Worm (Caenorhabditis elegans): ENCODE data around the gene wee-1.1.

The wee-1.1 gene

DNA sequence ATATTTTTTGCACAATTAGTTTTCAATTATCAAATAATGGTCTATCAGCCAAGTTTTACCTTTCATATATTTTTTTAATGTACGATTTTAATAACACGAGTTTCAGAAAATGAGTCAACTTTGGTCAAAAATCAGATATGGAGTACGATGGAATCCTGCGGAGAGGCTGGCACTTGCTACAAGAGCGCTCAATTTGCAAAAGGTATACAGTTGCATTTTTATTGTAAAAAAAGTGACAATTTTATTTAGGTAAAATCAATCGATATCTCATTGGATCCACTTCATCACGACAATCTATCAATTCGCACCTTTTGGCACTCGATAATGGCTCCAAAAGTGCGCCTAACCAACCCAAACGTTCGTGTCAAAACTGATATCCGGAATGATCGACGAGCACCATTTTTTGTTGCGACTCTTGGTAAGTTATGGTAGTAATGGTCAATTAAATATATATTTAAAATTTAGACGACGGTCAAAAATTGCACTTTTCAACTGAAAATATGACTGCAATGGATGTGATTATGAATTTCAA is 14.2 kb upstream of the wee-1.1 start, which contains the start of gene mrpl-53:
TSS of gene mrpl-53 (plus strand) at position 107 of the 532 bp plus-strand sequence.
- TF ChIP-seq C08G9.2 (tag; optimal IDR thresholded peaks at IDR 0.05), result no peak
- no peak for TF ChIP-seq pha-2 (tag; optimal IDR thresholded peaks at IDR 0.05)
- no peak for TF ChIP-seq tbx-2 (tag; optimal IDR thresholded peaks at IDR 0.05)
- no peak for TF ChIP-seq npax-4 (tag; optimal IDR thresholded peaks at IDR 0.05)
- TF ChIP-seq elt-2 (tag; optimal IDR thresholded peaks at IDR 0.05), result no peak
- no peak for TF ChIP-seq odd-2 (tag; optimal IDR thresholded peaks at IDR 0.05)
- TF ChIP-seq ceh-30 (tag; optimal IDR thresholded peaks at IDR 0.05), result no peak
- TF ChIP-seq C38D4.7 (GFP tag; optimal IDR thresholded peaks at IDR 0.05), result no peak
- TF ChIP-seq nhr-232 (tag; optimal IDR thresholded peaks at IDR 0.05), result no peak

DNA sequence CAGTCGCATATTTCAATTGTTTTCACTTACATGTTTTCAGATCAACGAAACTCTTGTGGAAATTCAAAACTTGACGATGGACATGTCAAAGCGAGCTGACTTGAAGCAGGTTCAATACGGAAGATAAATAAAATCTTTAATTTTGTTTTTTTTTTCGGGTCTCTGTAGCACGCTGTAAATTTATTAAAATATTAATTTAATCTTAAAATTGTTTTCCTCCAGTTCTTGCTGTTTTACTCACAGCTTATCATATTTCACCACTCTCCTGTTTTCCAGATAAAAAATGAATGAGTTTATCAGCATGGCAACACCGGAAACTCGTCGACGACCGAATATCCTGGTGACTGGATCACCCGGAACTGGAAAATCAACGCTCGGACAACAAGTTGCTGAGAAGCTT is 13.0 kb upstream of the wee-1.1 start, which contains the start of gene E02H1.6:
TSS of gene E02H1.6 (plus strand) at position 301 of the 400 bp plus-strand sequence.
- TF ChIP-seq pha-2 (tag; optimal IDR thresholded peaks at IDR 0.05) (no peak), ceh-18 (tag; optimal IDR thresholded peaks at IDR 0.05) (no peak), ceh-30 (tag; optimal IDR thresholded peaks at IDR 0.05) (no peak), hlh-13 (GFP tag; optimal IDR thresholded peaks at IDR 0.05) (no peak), pag-3 (tag; optimal IDR thresholded peaks at IDR 0.05; ENCODE audit: borderline replicate concordance) (no peak), pax-1 (tag; optimal IDR thresholded peaks at IDR 0.05) (no peak), sox-2 (GFP tag; IDR thresholded peaks at IDR 0.05) (no peak), ztf-16 (tag; optimal IDR thresholded peaks at IDR 0.05) (no peak), syd-9 (tag; optimal IDR thresholded peaks at IDR 0.05) (no peak), ets-4 (tag; optimal IDR thresholded peaks at IDR 0.05) (no peak), tbx-2 (tag; optimal IDR thresholded peaks at IDR 0.05) (no peak), pat-9 (tag; optimal IDR thresholded peaks at IDR 0.05) (no peak), pqm-1 (tag; optimal IDR thresholded peaks at IDR 0.05) (no peak)

DNA sequence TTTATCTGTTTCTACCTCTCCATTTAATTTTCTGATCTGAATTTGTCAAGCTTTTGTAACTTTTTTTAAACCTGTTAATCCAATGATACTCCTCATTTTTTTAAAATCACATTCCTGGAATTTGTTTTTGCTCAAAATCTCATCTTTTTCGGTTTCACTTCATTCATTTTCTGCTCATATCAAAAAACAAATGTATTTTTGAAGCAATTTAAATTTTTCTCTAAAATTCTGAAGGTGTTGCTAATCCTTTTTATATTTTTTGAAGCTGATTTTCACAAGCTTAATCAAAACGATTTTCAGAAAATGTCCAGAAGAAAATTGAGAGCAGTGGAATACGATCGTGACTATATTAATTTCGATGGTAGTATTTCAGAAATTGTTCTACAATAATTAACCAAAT is 11.6 kb upstream of the wee-1.1 start, which contains the start of gene E02H1.5:
TSS of gene E02H1.5 (plus strand) at position 301 of the 400 bp plus-strand sequence.
- TF ChIP-seq pax-1 (tag; optimal IDR thresholded peaks at IDR 0.05) (no peak), pat-9 (tag; optimal IDR thresholded peaks at IDR 0.05) (no peak), tbx-2 (tag; optimal IDR thresholded peaks at IDR 0.05) (no peak), hlh-15 (tag; optimal IDR thresholded peaks at IDR 0.05) (no peak), gmeb-2 (tag; optimal IDR thresholded peaks at IDR 0.05) (no peak), odd-2 (tag; optimal IDR thresholded peaks at IDR 0.05) (no peak), dve-1 (tag; optimal IDR thresholded peaks at IDR 0.05) (no peak), npax-4 (tag; optimal IDR thresholded peaks at IDR 0.05) (no peak), pha-4 (tag; optimal IDR thresholded peaks at IDR 0.05) (no peak), K02D7.2 (tag; optimal IDR thresholded peaks at IDR 0.05) (no peak), Y22D7AL.16 (tag; optimal IDR thresholded peaks at IDR 0.05) (no peak), pros-1 (tag; optimal IDR thresholded peaks at IDR 0.05) (no peak), ceh-30 (tag; optimal IDR thresholded peaks at IDR 0.05) (no peak), fkh-10 (GFP tag; optimal IDR thresholded peaks at IDR 0.05) (no peak), ceh-18 (tag; optimal IDR thresholded peaks at IDR 0.05) (no peak), C08G9.2 (tag; optimal IDR thresholded peaks at IDR 0.05) (no peak), ceh-48 (tag; optimal IDR thresholded peaks at IDR 0.05) (no peak), ceh-31 (tag; optimal IDR thresholded peaks at IDR 0.05) (no peak), che-1 (tag; optimal IDR thresholded peaks at IDR 0.05) (no peak)

DNA sequence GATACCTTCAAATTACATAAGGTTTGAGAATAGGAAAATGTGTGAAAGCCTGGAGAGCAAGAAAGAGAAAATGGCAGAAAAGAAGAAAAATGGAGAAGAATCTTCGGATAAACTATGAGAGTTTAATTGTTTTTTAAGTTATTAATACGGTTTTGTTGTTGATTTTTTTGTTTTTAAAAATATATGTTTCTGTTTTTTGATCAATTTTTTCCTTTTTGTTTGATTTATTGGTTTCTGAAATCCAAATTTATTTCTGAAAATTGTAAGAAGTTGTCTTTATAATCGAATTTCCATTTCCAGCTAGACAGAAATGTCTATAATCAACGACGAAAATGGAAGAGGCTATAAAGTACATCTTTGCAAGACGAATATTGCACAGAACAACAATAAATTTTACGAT is 9.4 kb upstream of the wee-1.1 start, which contains the start of gene parp-2:
TSS of gene parp-2 (plus strand) at position 301 of the 400 bp plus-strand sequence.
- TF ChIP-seq ets-4 (tag; optimal IDR thresholded peaks at IDR 0.05), result no peak
- TF ChIP-seq ceh-6 (GFP tag; optimal IDR thresholded peaks at IDR 0.05), result no peak
- TF ChIP-seq ceh-18 (tag; optimal IDR thresholded peaks at IDR 0.05), result no peak
- no peak for TF ChIP-seq C08G9.2 (tag; optimal IDR thresholded peaks at IDR 0.05)
- no peak for TF ChIP-seq dmd-4 (tag; optimal IDR thresholded peaks at IDR 0.05; ENCODE audit: borderline replicate concordance)
- no peak for TF ChIP-seq syd-9 (tag; optimal IDR thresholded peaks at IDR 0.05)
- no peak for TF ChIP-seq elt-2 (tag; optimal IDR thresholded peaks at IDR 0.05)
- no peak for TF ChIP-seq gmeb-2 (tag; optimal IDR thresholded peaks at IDR 0.05)
- TF ChIP-seq fax-1 (tag; optimal IDR thresholded peaks at IDR 0.05), result no peak
- no peak for TF ChIP-seq zip-5 (tag; optimal IDR thresholded peaks at IDR 0.05)
